Worm (Caenorhabditis elegans) whole organism, mixed stage, embryonic: Measurements from ENCODE around the gene lgmn-1.

Experiments used
- blmp-1 ChIP-seq: fragments of 150-350 bp; optimal IDR thresholded peaks from 2 replicates; lab custom pipeline; 2014; ENCODE audit warnings: missing biosample characterization, missing genetic modification characterization
- cnd-1 ChIP-seq: fragments of 200-800 bp; sonication (Bioruptor generic); optimal IDR thresholded peaks from 2 replicates; lab custom pipeline; 2018; ENCODE audit warnings: mild to moderate bottlenecking, missing genetic modification characterization, missing compliant biosample characterization
- elt-3 ChIP-seq: fragments of 150-350 bp; optimal IDR thresholded peaks from 2 replicates; lab custom pipeline; 2014; ENCODE audit warnings: missing biosample characterization, missing genetic modification characterization
- hlh-1 ChIP-seq: fragments of 150-350 bp; optimal IDR thresholded peaks from 2 replicates; lab custom pipeline; 2014; ENCODE audit warnings: missing biosample characterization, missing genetic modification reagents, missing genetic modification characterization
- lsy-2 ChIP-seq: fragments of 150-350 bp; optimal IDR thresholded peaks from 2 replicates; lab custom pipeline; 2014; ENCODE audit warnings: missing biosample characterization, missing genetic modification characterization
- mab-5 ChIP-seq: fragments of 150-350 bp; optimal IDR thresholded peaks from 2 replicates; lab custom pipeline; 2014; ENCODE audit warnings: missing biosample characterization, missing genetic modification characterization
- nhr-12 ChIP-seq: fragments of 150-350 bp; optimal IDR thresholded peaks from 2 replicates; lab custom pipeline; 2014; ENCODE audit warnings: missing biosample characterization, missing genetic modification characterization
- nhr-237 ChIP-seq: fragments of 150-350 bp; optimal IDR thresholded peaks from 2 replicates; lab custom pipeline; 2014; ENCODE audit warnings: missing biosample characterization, missing genetic modification characterization
- nhr-76 ChIP-seq: sonication (generic microtip); optimal IDR thresholded peaks from 2 replicates; lab custom pipeline; 2017; ENCODE audit warnings: missing biosample characterization, missing genetic modification characterization
- pha-4 ChIP-seq: fragments of 150-350 bp; optimal IDR thresholded peaks from 2 replicates; lab custom pipeline; 2018; ENCODE audit warnings: missing biosample characterization, missing genetic modification reagents, missing genetic modification characterization
- snpc-4 ChIP-seq: fragments of 150-350 bp; optimal IDR thresholded peaks from 2 replicates; lab custom pipeline; 2014; ENCODE audit warnings: missing biosample characterization, missing genetic modification characterization
- sptf-1 ChIP-seq: sonication (generic microtip); optimal IDR thresholded peaks from 2 replicates; lab custom pipeline; 2017; ENCODE audit warnings: mild to moderate bottlenecking, missing genetic modification characterization, moderate library complexity, missing compliant biosample characterization
- unc-62 ChIP-seq: fragments of 150-350 bp; optimal IDR thresholded peaks from 2 replicates; lab custom pipeline; 2014; ENCODE audit warnings: missing biosample characterization, missing genetic modification reagents, missing genetic modification characterization

DNA sequence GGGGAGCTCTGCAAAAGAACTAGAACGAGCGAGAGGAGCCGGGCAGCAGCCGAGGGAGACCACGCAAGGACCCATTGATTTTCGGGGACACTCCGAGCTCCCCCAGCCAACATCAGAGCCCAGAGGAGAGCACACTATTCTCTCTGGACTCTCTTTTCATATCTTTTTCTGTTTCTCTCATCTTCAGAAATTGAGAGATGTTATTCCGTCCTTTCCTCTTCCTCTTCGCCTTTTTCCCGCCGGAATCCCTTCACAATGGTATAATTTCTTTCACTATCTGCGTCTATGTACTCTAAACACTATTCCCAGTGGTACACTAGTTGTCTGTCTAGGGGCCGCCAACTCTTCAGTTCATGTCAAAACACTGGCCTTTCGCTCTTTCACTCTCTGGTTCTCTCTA lies 47.5 kb upstream of the lgmn-1 start:
- peak; percentile 26 for TF ChIP-seq sptf-1 (tag; lab: Kevin White, UChicago)
- no peak for TF ChIP-seq nhr-237 (tag; lab: Kevin White, UChicago)
- TF ChIP-seq pha-4: peak; percentile 62
- TF ChIP-seq hlh-1: peak; percentile 49
- TF ChIP-seq unc-62 (GFP tag; lab: Kevin White, UChicago): peak; percentile 93
- TF ChIP-seq cnd-1 (tag; lab: Kevin White, UChicago): no peak
- no peak for TF ChIP-seq elt-3 (tag; lab: Kevin White, UChicago)
- no peak for TF ChIP-seq nhr-12 (tag; lab: Kevin White, UChicago)
- no peak for TF ChIP-seq snpc-4 (tag; lab: Kevin White, UChicago)
- no peak for TF ChIP-seq nhr-76 (tag; lab: Kevin White, UChicago)
- no peak for TF ChIP-seq blmp-1 (tag; lab: Kevin White, UChicago)
- peak; percentile 20 for TF ChIP-seq lsy-2 (tag; lab: Kevin White, UChicago)
- TF ChIP-seq mab-5 (tag; lab: Kevin White, UChicago): no peak
